Fruit fly (Drosophila melanogaster) whole organism, pupa: ENCODE measurements around the gene CG11409.

ENCODE experiments used
- CG10348 ChIP-seq: fragments of 200-800 bp; sonication (Bioruptor generic); IDR thresholded peaks from 2 replicates; pipeline ENCODE4 v1.3.6; 2022; ENCODE audit warnings: missing biosample characterization, missing genetic modification characterization
- CG12605 ChIP-seq: fragments of 200-800 bp; sonication (Bioruptor generic); IDR thresholded peaks from 2 replicates; pipeline ENCODE4 v1.3.6; 2022; ENCODE audit warnings: missing biosample characterization, missing genetic modification characterization
- CG13204 ChIP-seq: fragments of 200-800 bp; sonication (Bioruptor generic); optimal IDR thresholded peaks from 2 replicates; lab custom pipeline; 2018; ENCODE audit warnings: missing biosample characterization, mild to moderate bottlenecking, missing genetic modification characterization, moderate library complexity
- CG14655 ChIP-seq: fragments of 200-800 bp; sonication (Bioruptor generic); optimal IDR thresholded peaks from 3 replicates; lab custom pipeline; 2017; ENCODE audit warnings: mild to moderate bottlenecking, missing biosample characterization, missing genetic modification reagents, missing genetic modification characterization
- CG15710 ChIP-seq: fragments of 200-800 bp; sonication (Bioruptor generic); optimal IDR thresholded peaks from 2 replicates; lab custom pipeline; 2018; ENCODE audit warnings: missing biosample characterization, mild to moderate bottlenecking, missing genetic modification characterization, moderate library complexity
- CG17806 ChIP-seq: fragments of 200-800 bp; sonication (Bioruptor generic); optimal IDR thresholded peaks from 2 replicates; lab custom pipeline; 2018; ENCODE audit warnings: missing biosample characterization, mild to moderate bottlenecking, missing genetic modification characterization, moderate library complexity
- CG32121 ChIP-seq: fragments of 200-800 bp; sonication (Bioruptor generic); IDR thresholded peaks from 2 replicates; pipeline ENCODE4 v1.3.6; 2022; ENCODE audit warnings: missing biosample characterization, missing genetic modification characterization
- CG34367 ChIP-seq: fragments of 200-800 bp; sonication (Bioruptor generic); optimal IDR thresholded peaks from 2 replicates; lab custom pipeline; 2018; ENCODE audit warnings: missing biosample characterization, mild to moderate bottlenecking, missing genetic modification characterization
- CG4496 ChIP-seq: fragments of 200-800 bp; sonication (Bioruptor generic); IDR thresholded peaks from 3 replicates; pipeline ENCODE4 v1.3.6; 2022; ENCODE audit warnings: missing biosample characterization, missing genetic modification characterization
- CG8159 ChIP-seq: fragments of 200-800 bp; sonication (Bioruptor generic); optimal IDR thresholded peaks from 3 replicates; lab custom pipeline; 2018; ENCODE audit warnings: missing biosample characterization, mild to moderate bottlenecking, missing genetic modification characterization, moderate library complexity
- CG8301 ChIP-seq: fragments of 200-800 bp; sonication (Bioruptor generic); optimal IDR thresholded peaks from 2 replicates; lab custom pipeline; 2018; ENCODE audit warnings: missing biosample characterization, mild to moderate bottlenecking, missing genetic modification characterization
- CG9948 ChIP-seq: fragments of 200-800 bp; sonication (Bioruptor generic); optimal IDR thresholded peaks from 2 replicates; lab custom pipeline; 2018; ENCODE audit warnings: missing biosample characterization, mild to moderate bottlenecking, missing genetic modification characterization, moderate library complexity
- D1 ChIP-seq: fragments of 200-800 bp; sonication (Bioruptor generic); optimal IDR thresholded peaks from 2 replicates; lab custom pipeline; 2018; ENCODE audit warnings: missing biosample characterization, mild to moderate bottlenecking, missing genetic modification characterization, moderate library complexity
- EcR ChIP-seq: fragments of 200-800 bp; sonication (Bioruptor generic); optimal IDR thresholded peaks from 3 replicates; lab custom pipeline; 2019; ENCODE audit warnings: missing biosample characterization, missing genetic modification characterization, mild to moderate bottlenecking, moderate library complexity, missing genetic modification reagents
- Ets98B ChIP-seq: fragments of 200-800 bp; sonication (Bioruptor generic); IDR thresholded peaks from 2 replicates; pipeline ENCODE4 v1.3.6; 2022; ENCODE audit warnings: missing biosample characterization, missing genetic modification characterization
- Pif1A ChIP-seq: fragments of 200-800 bp; sonication (Bioruptor generic); optimal IDR thresholded peaks from 3 replicates; lab custom pipeline; 2016; ENCODE audit warnings: missing biosample characterization, missing genetic modification characterization
- Pif1B ChIP-seq: fragments of 200-800 bp; sonication (Bioruptor generic); optimal IDR thresholded peaks from 3 replicates; lab custom pipeline; 2016; ENCODE audit warnings: missing biosample characterization, missing genetic modification characterization
- Snoo ChIP-seq: fragments of 200-800 bp; sonication (Bioruptor generic); optimal IDR thresholded peaks from 3 replicates; lab custom pipeline; 2017; ENCODE audit warnings: missing biosample characterization, mild to moderate bottlenecking, missing genetic modification characterization, inconsistent platforms
- fd96Ca ChIP-seq: fragments of 200-800 bp; sonication (Bioruptor generic); IDR thresholded peaks from 3 replicates; pipeline ENCODE4 v1.3.6; 2022; ENCODE audit warnings: missing biosample characterization, missing genetic modification characterization
- gl ChIP-seq: fragments of 200-800 bp; sonication (Bioruptor generic); optimal IDR thresholded peaks from 2 replicates; lab custom pipeline; 2018; ENCODE audit warnings: missing biosample characterization, mild to moderate bottlenecking, missing genetic modification characterization
- rn ChIP-seq: fragments of 200-800 bp; sonication (Bioruptor generic); IDR thresholded peaks from 2 replicates; pipeline ENCODE4 v1.3.6; 2022; ENCODE audit warnings: missing biosample characterization, missing genetic modification characterization

CG11409 gene

DNA sequence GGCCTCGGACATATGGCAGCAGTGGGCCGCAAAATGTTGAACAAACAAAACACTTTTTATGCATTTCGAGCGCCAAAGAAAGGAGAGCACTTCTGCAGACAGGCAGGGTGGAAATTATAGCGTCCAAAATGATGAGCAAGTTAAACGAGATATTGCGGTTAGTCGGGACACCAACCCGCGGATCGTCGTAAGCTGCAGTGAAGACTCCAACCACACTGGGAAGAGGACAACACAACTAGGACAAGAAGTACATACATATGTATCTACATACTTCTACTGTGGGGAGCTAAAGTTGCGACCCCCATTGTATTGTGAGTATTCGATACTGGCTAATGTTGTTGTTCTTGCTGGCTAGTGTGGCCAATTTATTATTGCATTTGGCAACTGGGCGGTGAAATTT, 55.3 kb downstream of the CG11409 start:
- TF ChIP-seq CG8159 (tag; lab: Kevin White, UChicago) (no peak), CG13204 (no peak), CG8301 (no peak), CG4496 (GFP tag; lab: Robert Waterston, UW) (peak; percentile 65; the same call in 2 of the 3 replicates), Pif1B (GFP tag; lab: Kevin White, UChicago) (no peak), CG32121 (peak; percentile 67), Snoo (tag; lab: Kevin White, UChicago) (no peak), CG34367 (tag; lab: Kevin White, UChicago) (no peak), fd96Ca (GFP tag; lab: Robert Waterston, UW) (peak; percentile 50; the same call in 1 of the 3 replicates), Ets98B (GFP tag; lab: Robert Waterston, UW) (no peak), rn (GFP tag; lab: Robert Waterston, UW) (no peak), CG15710 (tag; lab: Kevin White, UChicago) (no peak)

DNA sequence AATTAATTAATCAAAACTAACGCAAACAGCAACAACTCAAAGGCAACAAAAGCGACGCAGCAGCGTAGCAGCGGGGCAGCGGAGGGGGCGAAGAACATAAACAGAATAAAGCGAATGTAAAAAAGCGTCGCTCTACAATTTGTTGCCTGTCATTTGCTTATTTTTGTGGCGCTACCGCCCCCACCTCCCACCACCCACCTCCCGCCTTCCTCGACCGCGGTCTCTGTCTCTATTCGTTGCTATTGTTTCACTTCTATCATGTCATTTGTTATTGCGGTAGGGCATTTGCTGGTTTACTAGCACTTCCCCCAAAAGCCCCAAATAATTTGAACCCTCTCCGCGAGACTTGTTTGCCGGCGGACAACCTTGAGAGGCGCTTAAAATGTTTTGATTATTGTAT, 56.1 kb downstream of the CG11409 start:
- TF ChIP-seq CG4496 (GFP tag; lab: Robert Waterston, UW) (no peak), gl (tag; lab: Kevin White, UChicago) (no peak), D1 (tag; lab: Kevin White, UChicago) (no peak), CG13204 (no peak), Pif1A (no peak), Snoo (tag; lab: Kevin White, UChicago) (no peak), CG12605 (no peak), CG15710 (tag; lab: Kevin White, UChicago) (no peak), rn (GFP tag; lab: Robert Waterston, UW) (no peak), EcR (GFP tag; lab: Kevin White, UChicago) (no peak), Pif1B (GFP tag; lab: Kevin White, UChicago) (no peak), CG32121 (no peak), CG34367 (tag; lab: Kevin White, UChicago) (no peak), CG14655 (no peak), CG8159 (tag; lab: Kevin White, UChicago) (no peak), CG8301 (no peak), CG9948 (tag; lab: Kevin White, UChicago) (no peak), Ets98B (GFP tag; lab: Robert Waterston, UW) (no peak)

DNA sequence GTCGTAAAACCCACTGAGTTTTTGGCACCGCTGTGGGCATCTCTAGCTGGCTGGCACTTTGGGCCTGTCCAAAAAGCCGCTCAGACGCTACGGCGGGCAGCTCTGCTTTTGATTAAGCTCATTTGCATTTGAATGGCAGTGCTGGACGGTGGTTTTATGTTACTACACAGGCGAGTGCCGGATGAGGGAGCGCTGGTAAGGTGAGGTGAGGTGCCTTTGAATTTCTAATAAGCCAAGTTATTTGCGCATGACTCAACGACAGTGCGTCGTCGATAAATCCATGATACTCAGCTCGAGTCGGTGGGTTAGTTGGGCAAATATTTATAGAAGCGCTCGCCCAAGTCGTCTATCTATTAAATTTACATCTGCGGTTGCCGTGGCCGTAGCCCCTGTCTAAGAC, 57.1 kb downstream of the CG11409 start:
- TF ChIP-seq Ets98B (GFP tag; lab: Robert Waterston, UW) = no peak
- TF ChIP-seq CG9948 (tag; lab: Kevin White, UChicago) = no peak
- TF ChIP-seq CG8301 = no peak
- 0 out of 3 replicates have a peak, but pooled peaks have one; percentile 15 for TF ChIP-seq CG4496 (GFP tag; lab: Robert Waterston, UW)
- TF ChIP-seq, all 21 proteins: peak for 1

DNA sequence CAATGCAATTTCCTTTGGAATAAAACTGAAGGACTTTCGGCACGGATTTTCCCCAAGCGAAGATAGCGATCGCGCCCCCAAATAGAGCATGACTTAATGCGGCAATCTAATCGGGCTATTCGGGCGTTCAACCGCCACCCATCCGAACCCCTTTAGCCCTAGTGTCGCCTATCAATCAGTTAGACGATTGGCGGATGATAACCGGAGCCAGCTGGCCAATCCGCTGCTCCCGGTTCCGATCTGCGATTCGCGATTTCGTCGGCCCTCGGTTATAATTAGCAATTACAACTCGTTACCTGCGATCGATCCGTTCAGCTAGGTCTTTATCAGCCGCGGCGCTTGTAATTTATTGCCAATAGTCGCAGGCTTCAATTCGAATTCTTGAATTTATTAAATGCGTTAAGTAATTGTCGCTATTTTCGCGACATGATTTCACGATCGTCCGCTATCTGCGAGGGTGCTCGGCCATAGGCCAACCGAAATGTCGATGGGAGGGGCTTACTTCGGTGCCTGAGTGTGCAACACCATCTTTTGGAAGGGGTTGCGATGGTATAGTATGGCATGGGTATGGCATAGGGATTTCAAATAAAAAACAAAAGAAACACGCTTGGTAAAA, 58.3 kb downstream of the CG11409 start:
- TF ChIP-seq fd96Ca (GFP tag; lab: Robert Waterston, UW) (no peak), CG8159 (tag; lab: Kevin White, UChicago) (no peak), CG17806 (tag; lab: Kevin White, UChicago) (no peak), CG15710 (tag; lab: Kevin White, UChicago) (no peak), CG32121 (no peak), Ets98B (GFP tag; lab: Robert Waterston, UW) (no peak), CG12605 (no peak), CG8301 (no peak), CG10348 (GFP tag; lab: Robert Waterston, UW) (no peak), CG13204 (no peak), CG14655 (no peak), gl (tag; lab: Kevin White, UChicago) (no peak), CG9948 (tag; lab: Kevin White, UChicago) (no peak), CG4496 (GFP tag; lab: Robert Waterston, UW) (no peak), Snoo (tag; lab: Kevin White, UChicago) (no peak), rn (GFP tag; lab: Robert Waterston, UW) (no peak), Pif1A (no peak)
- TF ChIP-seq, all 21 proteins: peak for 0

DNA sequence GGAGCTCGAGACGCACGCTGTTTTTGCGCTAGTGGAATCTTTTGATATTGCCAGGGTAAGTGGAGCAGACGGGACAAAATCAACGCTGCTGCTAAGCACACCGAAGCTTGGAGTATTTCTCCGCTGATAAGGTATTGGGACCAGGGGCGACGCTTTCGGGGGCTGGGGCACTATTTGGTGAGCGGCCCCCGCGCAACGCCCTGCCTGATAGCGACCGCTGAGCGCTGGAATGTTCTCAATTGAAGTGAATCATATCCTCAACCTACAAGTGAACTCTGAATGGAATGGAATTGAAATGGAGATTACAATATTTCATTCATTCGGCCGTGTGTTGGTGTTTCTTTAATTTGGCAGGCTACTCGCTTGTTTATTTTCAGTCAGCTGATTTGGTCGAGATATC, 59.0 kb downstream of the CG11409 start:
- TF ChIP-seq CG9948 (tag; lab: Kevin White, UChicago) (no peak), EcR (GFP tag; lab: Kevin White, UChicago) (peak; percentile 30)
